Fruit fly (Drosophila melanogaster): Measurements from ENCODE around the gene Tpr2.

DNA sequence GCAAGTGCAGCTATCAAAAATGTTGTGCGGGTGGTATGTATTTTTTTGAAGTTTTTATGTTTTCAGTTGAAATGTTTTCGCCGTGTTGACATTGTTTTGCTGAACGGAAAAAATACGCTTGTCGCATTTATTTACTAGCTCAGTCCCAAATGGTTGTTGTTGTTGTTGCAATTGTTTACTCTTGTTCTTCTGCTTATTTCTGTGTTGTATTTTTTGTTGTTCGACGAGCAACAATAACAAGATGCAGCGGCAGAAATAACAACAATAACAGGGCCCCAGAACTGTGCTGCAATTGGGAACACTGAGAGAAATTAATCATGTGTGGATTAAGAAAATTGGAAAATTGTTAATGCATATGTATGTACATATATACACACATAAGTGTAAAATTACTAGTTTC, 46.8 kb downstream of the Tpr2 start:
- TF ChIP-seq fd96Ca (GFP tag; IDR thresholded peaks at IDR 0.05) (no peak), Ets98B (GFP tag; IDR thresholded peaks at IDR 0.05) (no peak), CG8301 (tag; optimal IDR thresholded peaks at IDR 0.05) (no peak), CG14655 (GFP tag; optimal IDR thresholded peaks at IDR 0.05) (no peak), CG8159 (tag; optimal IDR thresholded peaks at IDR 0.05) (no peak), CG32121 (GFP tag; IDR thresholded peaks at IDR 0.05) (no peak), EcR (GFP tag; optimal IDR thresholded peaks at IDR 0.05) (no peak), CG12605 (GFP tag; IDR thresholded peaks at IDR 0.05) (no peak), rn (GFP tag; IDR thresholded peaks at IDR 0.05) (no peak), CG9948 (tag; optimal IDR thresholded peaks at IDR 0.05) (no peak), CG17806 (tag; optimal IDR thresholded peaks at IDR 0.05) (no peak)
